Worm (Caenorhabditis elegans) whole organism, late embryonic: ENCODE measurements around the gene srz-102.

Experiments used
- C38D4.7 ChIP-seq: fragments of 200-800 bp; sonication (Bioruptor generic); optimal IDR thresholded peaks from 2 replicates; lab custom pipeline; 2018; ENCODE audit warnings: mild to moderate bottlenecking, missing genetic modification characterization, moderate library complexity, missing compliant biosample characterization
- F13H6.1 ChIP-seq: sonication (generic microtip); optimal IDR thresholded peaks from 2 replicates; lab custom pipeline; 2016; ENCODE audit warnings: missing genetic modification characterization, missing compliant biosample characterization
- ceh-24 ChIP-seq: sonication (generic microtip); optimal IDR thresholded peaks from 2 replicates; lab custom pipeline; 2016; ENCODE audit warnings: mild to moderate bottlenecking, missing genetic modification characterization, missing compliant biosample characterization
- ceh-9 ChIP-seq: sonication (generic microtip); optimal IDR thresholded peaks from 2 replicates; lab custom pipeline; 2016; ENCODE audit warnings: mild to moderate bottlenecking, missing genetic modification characterization, inconsistent platforms, missing compliant biosample characterization
- elt-2 ChIP-seq: sonication (generic microtip); optimal IDR thresholded peaks from 2 replicates; lab custom pipeline; 2016; ENCODE audit warnings: missing genetic modification reagents, missing genetic modification characterization, missing compliant biosample characterization
- ets-4 ChIP-seq: sonication (generic microtip); optimal IDR thresholded peaks from 2 replicates; lab custom pipeline; 2016; ENCODE audit warnings: missing genetic modification characterization, missing compliant biosample characterization
- hlh-13 ChIP-seq: fragments of 200-800 bp; sonication (Bioruptor generic); optimal IDR thresholded peaks from 2 replicates; lab custom pipeline; 2018; ENCODE audit warnings: mild to moderate bottlenecking, missing genetic modification characterization, missing compliant biosample characterization
- nhr-11 ChIP-seq: fragments of 150-350 bp; optimal IDR thresholded peaks from 2 replicates; lab custom pipeline; 2014; ENCODE audit warnings: missing biosample characterization, missing genetic modification characterization
- pha-4 ChIP-seq: fragments of 150-350 bp; optimal IDR thresholded peaks from 2 replicates; lab custom pipeline; 2018; ENCODE audit warnings: missing biosample characterization, missing genetic modification reagents, missing genetic modification characterization
- sox-4 ChIP-seq: sonication (generic microtip); optimal IDR thresholded peaks from 2 replicates; lab custom pipeline; 2017; ENCODE audit warnings: mild to moderate bottlenecking, missing genetic modification characterization, inconsistent platforms, missing compliant biosample characterization
- syd-9 ChIP-seq: sonication (generic microtip); optimal IDR thresholded peaks from 2 replicates; lab custom pipeline; 2016; ENCODE audit warnings: mild to moderate bottlenecking, missing genetic modification characterization, moderate library complexity, missing compliant biosample characterization
- tbx-2 ChIP-seq: sonication (generic microtip); optimal IDR thresholded peaks from 2 replicates; lab custom pipeline; 2016; ENCODE audit warnings: missing genetic modification characterization, missing compliant biosample characterization
- unc-55 ChIP-seq: sonication (generic microtip); optimal IDR thresholded peaks from 2 replicates; lab custom pipeline; 2017; ENCODE audit warnings: missing biosample characterization, missing genetic modification reagents, missing genetic modification characterization

ce11 chrV:16725955-16726354 is 38.6 kb downstream of the srz-102 start:
- TF ChIP-seq C38D4.7 (GFP tag; lab: Kevin White, UChicago) (no peak), tbx-2 (tag; lab: Kevin White, UChicago) (no peak), F13H6.1 (tag; lab: Kevin White, UChicago) (no peak), nhr-11 (tag; lab: Kevin White, UChicago) (no peak), syd-9 (tag; lab: Kevin White, UChicago) (no peak), unc-55 (GFP tag; lab: Kevin White, UChicago) (no peak), sox-4 (tag; lab: Kevin White, UChicago) (no peak), hlh-13 (no peak), pha-4 (tag; lab: Kevin White, UChicago) (no peak), ceh-9 (tag; lab: Kevin White, UChicago) (no peak), ceh-24 (tag; lab: Kevin White, UChicago) (no peak), elt-2 (tag; lab: Kevin White, UChicago) (no peak), ets-4 (tag; lab: Kevin White, UChicago) (no peak)
